Worm (Caenorhabditis elegans) whole organism, L2 larva: ENCODE results near the gene fbxb-111.

Experiments used
- C34F6.9 ChIP-seq: fragments of 150-350 bp; optimal IDR thresholded peaks from 2 replicates; lab custom pipeline; 2014; ENCODE audit warnings: missing biosample characterization, missing genetic modification characterization
- R02D3.7 ChIP-seq: fragments of 150-350 bp; optimal IDR thresholded peaks from 2 replicates; lab custom pipeline; 2014; ENCODE audit warnings: missing biosample characterization, missing genetic modification characterization
- Y55F3AM.14 ChIP-seq: fragments of 200-800 bp; sonication (Bioruptor generic); optimal IDR thresholded peaks from 2 replicates; lab custom pipeline; 2018; ENCODE audit warnings: mild to moderate bottlenecking, missing genetic modification characterization, missing compliant biosample characterization
- ZK546.5 ChIP-seq: sonication (generic microtip); optimal IDR thresholded peaks from 2 replicates; lab custom pipeline; 2017; ENCODE audit warnings: missing biosample characterization, missing genetic modification characterization
- alr-1 ChIP-seq: fragments of 150-350 bp; optimal IDR thresholded peaks from 2 replicates; lab custom pipeline; 2014; ENCODE audit warnings: missing biosample characterization, missing genetic modification characterization
- aly-2 ChIP-seq: fragments of 150-350 bp; optimal IDR thresholded peaks from 2 replicates; lab custom pipeline; 2014; ENCODE audit warnings: missing biosample characterization, missing genetic modification characterization
- ama-1 ChIP-seq: fragments of 150-350 bp; optimal IDR thresholded peaks from 2 replicates; lab custom pipeline; 2018; ENCODE audit warnings: inconsistent platforms
- blmp-1 ChIP-seq: sonication (generic microtip); optimal IDR thresholded peaks from 2 replicates; lab custom pipeline; 2017; ENCODE audit warnings: missing genetic modification characterization, mild to moderate bottlenecking, missing compliant biosample characterization, antibody characterized with exemption, moderate library complexity; ENCODE audit not compliant: insufficient read depth
- ceh-16 ChIP-seq: fragments of 150-350 bp; optimal IDR thresholded peaks from 2 replicates; lab custom pipeline; 2014; ENCODE audit warnings: missing biosample characterization, missing genetic modification characterization
- ceh-82 ChIP-seq: fragments of 150-350 bp; optimal IDR thresholded peaks from 2 replicates; lab custom pipeline; 2014; ENCODE audit warnings: missing biosample characterization, missing genetic modification characterization
- crh-2 ChIP-seq: sonication (generic microtip); optimal IDR thresholded peaks from 2 replicates; lab custom pipeline; 2017; ENCODE audit warnings: missing biosample characterization, missing genetic modification characterization
- dmd-4 ChIP-seq: sonication (generic microtip); optimal IDR thresholded peaks from 2 replicates; lab custom pipeline; 2017; ENCODE audit warnings: missing biosample characterization, missing genetic modification characterization
- egl-27 ChIP-seq: sonication (generic microtip); optimal IDR thresholded peaks from 3 replicates; lab custom pipeline; 2017; ENCODE audit warnings: missing biosample characterization, missing genetic modification reagents, missing genetic modification characterization
- elt-1 ChIP-seq: fragments of 150-350 bp; optimal IDR thresholded peaks from 2 replicates; lab custom pipeline; 2014; ENCODE audit warnings: missing biosample characterization, missing genetic modification characterization
- elt-3 ChIP-seq: sonication (generic microtip); optimal IDR thresholded peaks from 2 replicates; lab custom pipeline; 2017; ENCODE audit warnings: missing biosample characterization, missing genetic modification characterization
- fos-1 ChIP-seq: fragments of 150-350 bp; optimal IDR thresholded peaks from 2 replicates; lab custom pipeline; 2014; ENCODE audit warnings: missing biosample characterization, missing genetic modification characterization
- gmeb-1 ChIP-seq: fragments of 150-350 bp; optimal IDR thresholded peaks from 2 replicates; lab custom pipeline; 2014; ENCODE audit warnings: missing biosample characterization, missing genetic modification characterization
- lin-13 ChIP-seq: fragments of 150-350 bp; optimal IDR thresholded peaks from 2 replicates; lab custom pipeline; 2014; ENCODE audit warnings: missing biosample characterization, missing genetic modification reagents, missing genetic modification characterization
- lsy-2 ChIP-seq, 2 experiments: fragments of 150-350 bp in 1 of 2; sonication (generic microtip) in 1 of 2; optimal IDR thresholded peaks; 2 replicates each; lab custom pipeline; 2014 to 2017; ENCODE audit warnings: missing biosample characterization in 2 of 2, missing genetic modification characterization in 2 of 2
- mab-5 ChIP-seq: fragments of 150-350 bp; optimal IDR thresholded peaks from 2 replicates; lab custom pipeline; 2014; ENCODE audit warnings: missing biosample characterization, missing genetic modification characterization
- mdl-1 ChIP-seq, 2 experiments: fragments of 150-350 bp in 1 of 2; sonication (generic microtip) in 1 of 2; optimal IDR thresholded peaks; 2 replicates each; lab custom pipeline; 2017; ENCODE audit warnings: missing biosample characterization in 2 of 2, missing genetic modification characterization in 2 of 2
- nhr-10 ChIP-seq: sonication (generic microtip); optimal IDR thresholded peaks from 2 replicates; lab custom pipeline; 2017; ENCODE audit warnings: missing biosample characterization, missing genetic modification characterization
- nhr-11 ChIP-seq: fragments of 150-350 bp; optimal IDR thresholded peaks from 2 replicates; lab custom pipeline; 2014; ENCODE audit warnings: missing biosample characterization, missing genetic modification characterization
- nhr-12 ChIP-seq: fragments of 150-350 bp; optimal IDR thresholded peaks from 2 replicates; lab custom pipeline; 2014; ENCODE audit warnings: missing biosample characterization, missing genetic modification characterization
- nhr-129 ChIP-seq: fragments of 150-350 bp; optimal IDR thresholded peaks from 2 replicates; lab custom pipeline; 2014; ENCODE audit warnings: missing biosample characterization, missing genetic modification characterization
- nhr-25 ChIP-seq: fragments of 150-350 bp; sonication (generic microtip); optimal IDR thresholded peaks from 3 replicates; lab custom pipeline; 2014; ENCODE audit warnings: missing biosample characterization, missing genetic modification characterization
- nhr-6 ChIP-seq: fragments of 150-350 bp; optimal IDR thresholded peaks from 2 replicates; lab custom pipeline; 2014; ENCODE audit warnings: missing biosample characterization, missing genetic modification characterization
- nhr-77 ChIP-seq: fragments of 150-350 bp; optimal IDR thresholded peaks from 2 replicates; lab custom pipeline; 2014; ENCODE audit warnings: missing biosample characterization, missing genetic modification characterization
- sem-4 ChIP-seq: fragments of 150-350 bp; optimal IDR thresholded peaks from 2 replicates; lab custom pipeline; 2014; ENCODE audit warnings: missing biosample characterization, missing genetic modification reagents, missing genetic modification characterization
- sma-3 ChIP-seq: sonication (generic microtip); optimal IDR thresholded peaks from 2 replicates; lab custom pipeline; 2016; ENCODE audit warnings: missing genetic modification reagents, missing genetic modification characterization, missing compliant biosample characterization
- sma-9 ChIP-seq, 2 experiments: fragments of 150-350 bp in 1 of 2; sonication (generic microtip) in 1 of 2; optimal IDR thresholded peaks; 2 replicates each; lab custom pipeline; 2014 to 2016; ENCODE audit warnings: missing genetic modification characterization in 2 of 2, mild to moderate bottlenecking in 1 of 2, missing biosample characterization in 1 of 2, missing compliant biosample characterization in 1 of 2, missing genetic modification reagents in 1 of 2, moderate library complexity in 1 of 2
- unc-39 ChIP-seq: fragments of 150-350 bp; optimal IDR thresholded peaks from 2 replicates; lab custom pipeline; 2014; ENCODE audit warnings: missing biosample characterization, missing genetic modification characterization
- unc-62 ChIP-seq: fragments of 150-350 bp; optimal IDR thresholded peaks from 2 replicates; lab custom pipeline; 2014; ENCODE audit warnings: missing biosample characterization, missing genetic modification reagents, missing genetic modification characterization
- ztf-1 ChIP-seq: fragments of 200-800 bp; sonication (Bioruptor generic); conservative IDR thresholded peaks from 2 replicates; pipeline ENCODE4 v1.3.6; 2022; ENCODE audit warnings: missing genetic modification characterization, missing compliant biosample characterization
- ztf-11 ChIP-seq: sonication (generic microtip); optimal IDR thresholded peaks from 2 replicates; lab custom pipeline; 2017; ENCODE audit warnings: missing biosample characterization, missing genetic modification characterization
- ztf-4 ChIP-seq: fragments of 150-350 bp; optimal IDR thresholded peaks from 2 replicates; lab custom pipeline; 2014; ENCODE audit warnings: missing biosample characterization, missing genetic modification characterization

The fbxb-111 gene

ce11 chrII:2785787-2786186, 11.0 kb upstream of the fbxb-111 start:
- TF ChIP-seq sem-4 (tag; lab: Kevin White, UChicago) (no peak), lsy-2 (tag; optimal IDR thresholded peaks at IDR 0.05; lab: Kevin White, UChicago) (no peak), elt-1 (tag; lab: Kevin White, UChicago) (no peak), nhr-11 (tag; lab: Kevin White, UChicago) (no peak), sma-9 (GFP tag; optimal IDR thresholded peaks at IDR 0.05; lab: Kevin White, UChicago) (no peak), sma-9 (tag; optimal IDR thresholded peaks at IDR 0.05; lab: Kevin White, UChicago) (no peak), nhr-25 (no peak), nhr-10 (no peak), ztf-11 (tag; lab: Kevin White, UChicago) (no peak), Y55F3AM.14 (GFP tag; lab: Kevin White, UChicago) (no peak), nhr-129 (no peak), dmd-4 (tag; lab: Kevin White, UChicago) (no peak), nhr-6 (tag; lab: Kevin White, UChicago) (no peak), ZK546.5 (no peak), alr-1 (tag; lab: Kevin White, UChicago) (no peak), R02D3.7 (no peak), ztf-4 (no peak), nhr-12 (tag; lab: Kevin White, UChicago) (no peak)

ce11 chrII:2783380-2783779, 8.6 kb upstream of the fbxb-111 start:
- no peak for TF ChIP-seq ztf-1 (GFP tag; lab: Robert Waterston, UW)
- TF ChIP-seq lin-13 = no peak

- TF ChIP-seq aly-2 (tag; lab: Kevin White, UChicago) = no peak
- no peak for TF ChIP-seq ceh-16 (tag; lab: Kevin White, UChicago)
- no peak for TF ChIP-seq sma-9 (GFP tag; optimal IDR thresholded peaks at IDR 0.05; lab: Kevin White, UChicago)
- TF ChIP-seq sma-9 (tag; optimal IDR thresholded peaks at IDR 0.05; lab: Kevin White, UChicago) = no peak
- TF ChIP-seq ama-1 (lab: Kevin White, UChicago) = no peak
- TF ChIP-seq sma-3 (GFP tag; lab: Kevin White, UChicago) = no peak
- TF ChIP-seq unc-62 (GFP tag; lab: Kevin White, UChicago) = no peak
- TF ChIP-seq nhr-6 (tag; lab: Kevin White, UChicago) = no peak
- TF ChIP-seq fos-1 (tag; lab: Kevin White, UChicago) = no peak
- TF ChIP-seq sem-4 (tag; lab: Kevin White, UChicago) = no peak
- TF ChIP-seq crh-2 (tag; lab: Kevin White, UChicago) = no peak
- TF ChIP-seq, all 48 proteins: peak for 0
These were observed 6.6 kb upstream of the fbxb-111 start, which contains the start of gene F08D12.2 for ce11 chrII:2781355-2781754. TSS of gene F08D12.2 (plus strand) at chrII:2781655.

ce11 chrII:2780804-2781203, 6.0 kb upstream of the fbxb-111 start:
- TF ChIP-seq sem-4 (tag; lab: Kevin White, UChicago) = no peak
- TF ChIP-seq sma-9 (GFP tag; optimal IDR thresholded peaks at IDR 0.05; lab: Kevin White, UChicago) = no peak
- TF ChIP-seq sma-9 (tag; optimal IDR thresholded peaks at IDR 0.05; lab: Kevin White, UChicago) = no peak
- TF ChIP-seq elt-3 (tag; lab: Kevin White, UChicago) = no peak
- TF ChIP-seq egl-27 = no peak
- no peak for TF ChIP-seq blmp-1 (tag; lab: Kevin White, UChicago)
- TF ChIP-seq C34F6.9 (tag; lab: Kevin White, UChicago) = no peak
- TF ChIP-seq mab-5 (tag; lab: Kevin White, UChicago) = no peak
- TF ChIP-seq nhr-77 (tag; lab: Kevin White, UChicago) = no peak
- no peak for TF ChIP-seq gmeb-1
- no peak for TF ChIP-seq ceh-16 (tag; lab: Kevin White, UChicago)
- no peak for TF ChIP-seq mdl-1 (tag; optimal IDR thresholded peaks at IDR 0.05; lab: Kevin White, UChicago)
- TF ChIP-seq R02D3.7 = no peak
- TF ChIP-seq nhr-10 = no peak
- TF ChIP-seq Y55F3AM.14 (GFP tag; lab: Kevin White, UChicago) = no peak
- TF ChIP-seq unc-39 (tag; lab: Kevin White, UChicago) = no peak
- no peak for TF ChIP-seq nhr-129
- TF ChIP-seq ztf-4 = no peak
- no peak for TF ChIP-seq fos-1 (tag; lab: Kevin White, UChicago)

ce11 chrII:2779253-2779652, 4.4 kb upstream of the fbxb-111 start, which contains the start of gene F08D12.3:
TSS of gene F08D12.3 (plus strand) at chrII:2779553.
- TF ChIP-seq ceh-82 (no peak), ceh-16 (tag; lab: Kevin White, UChicago) (no peak)
- TF ChIP-seq, all 48 proteins: peak for 0
